Worm (Caenorhabditis elegans) whole organism, late embryonic: ENCODE measurements around the gene uroc-1.

Source experiments
- T23F11.4 ChIP-seq: fragments of 200-800 bp; sonication (Bioruptor generic); optimal IDR thresholded peaks from 2 replicates; lab custom pipeline; 2018; ENCODE audit warnings: mild to moderate bottlenecking, missing genetic modification characterization, missing compliant biosample characterization
- ahr-1 ChIP-seq: sonication (generic microtip); optimal IDR thresholded peaks from 2 replicates; lab custom pipeline; 2016; ENCODE audit warnings: missing genetic modification characterization, missing compliant biosample characterization
- ama-1 ChIP-seq: fragments of 150-350 bp; optimal IDR thresholded peaks from 2 replicates; lab custom pipeline; 2014
- ceh-14 ChIP-seq: sonication (generic microtip); optimal IDR thresholded peaks from 2 replicates; lab custom pipeline; 2016; ENCODE audit warnings: missing genotype, missing genetic modification characterization, missing compliant biosample characterization
- ceh-18 ChIP-seq: sonication (generic microtip); optimal IDR thresholded peaks from 2 replicates; lab custom pipeline; 2016; ENCODE audit warnings: missing genetic modification characterization, missing compliant biosample characterization
- ceh-2 ChIP-seq: sonication (generic microtip); optimal IDR thresholded peaks from 2 replicates; lab custom pipeline; 2016; ENCODE audit warnings: missing genotype, missing genetic modification characterization, missing compliant biosample characterization
- ceh-24 ChIP-seq: sonication (generic microtip); optimal IDR thresholded peaks from 2 replicates; lab custom pipeline; 2016; ENCODE audit warnings: mild to moderate bottlenecking, missing genetic modification characterization, missing compliant biosample characterization
- ceh-30 ChIP-seq: fragments of 150-350 bp; optimal IDR thresholded peaks from 2 replicates; lab custom pipeline; 2014; ENCODE audit warnings: missing biosample characterization, missing genetic modification characterization
- ceh-34 ChIP-seq: sonication (generic microtip); optimal IDR thresholded peaks from 2 replicates; lab custom pipeline; 2016; ENCODE audit warnings: mild to moderate bottlenecking, missing genetic modification characterization, missing compliant biosample characterization
- ceh-45 ChIP-seq: fragments of 200-800 bp; sonication (Bioruptor generic); IDR thresholded peaks from 2 replicates; pipeline ENCODE4 v1.3.6; 2022; ENCODE audit warnings: missing genetic modification reagents, missing genetic modification characterization, missing compliant biosample characterization
- ceh-6 ChIP-seq: fragments of 200-800 bp; sonication (Bioruptor generic); optimal IDR thresholded peaks from 2 replicates; lab custom pipeline; 2018; ENCODE audit warnings: mild to moderate bottlenecking, missing genetic modification characterization, missing compliant biosample characterization
- che-1 ChIP-seq: sonication (generic microtip); optimal IDR thresholded peaks from 2 replicates; lab custom pipeline; 2016; ENCODE audit warnings: mild to moderate bottlenecking, missing genetic modification characterization, missing compliant biosample characterization
- dmd-4 ChIP-seq: sonication (generic microtip); optimal IDR thresholded peaks from 2 replicates; lab custom pipeline; 2016; ENCODE audit warnings: borderline replicate concordance, missing genetic modification characterization, missing compliant biosample characterization
- elt-2 ChIP-seq: sonication (generic microtip); optimal IDR thresholded peaks from 2 replicates; lab custom pipeline; 2016; ENCODE audit warnings: missing genetic modification reagents, missing genetic modification characterization, missing compliant biosample characterization
- elt-4 ChIP-seq: sonication (generic microtip); optimal IDR thresholded peaks from 2 replicates; lab custom pipeline; 2016; ENCODE audit warnings: missing genetic modification characterization, missing compliant biosample characterization
- ets-4 ChIP-seq: sonication (generic microtip); optimal IDR thresholded peaks from 2 replicates; lab custom pipeline; 2016; ENCODE audit warnings: missing genetic modification characterization, missing compliant biosample characterization
- fax-1 ChIP-seq: sonication (generic microtip); optimal IDR thresholded peaks from 2 replicates; lab custom pipeline; 2016; ENCODE audit warnings: missing genotype, missing genetic modification characterization, missing compliant biosample characterization
- fkh-10 ChIP-seq: fragments of 150-350 bp; optimal IDR thresholded peaks from 2 replicates; lab custom pipeline; 2014; ENCODE audit warnings: missing biosample characterization, missing genetic modification reagents, missing genetic modification characterization
- fkh-6 ChIP-seq: sonication (generic microtip); optimal IDR thresholded peaks from 2 replicates; lab custom pipeline; 2016; ENCODE audit warnings: missing genetic modification characterization, missing compliant biosample characterization
- gmeb-2 ChIP-seq: sonication (generic microtip); optimal IDR thresholded peaks from 2 replicates; lab custom pipeline; 2016; ENCODE audit warnings: missing genetic modification characterization, inconsistent platforms, missing compliant biosample characterization
- hlh-13 ChIP-seq: fragments of 200-800 bp; sonication (Bioruptor generic); optimal IDR thresholded peaks from 2 replicates; lab custom pipeline; 2018; ENCODE audit warnings: mild to moderate bottlenecking, missing genetic modification characterization, missing compliant biosample characterization
- hlh-15 ChIP-seq: sonication (generic microtip); optimal IDR thresholded peaks from 2 replicates; lab custom pipeline; 2016; ENCODE audit warnings: missing genetic modification characterization, missing compliant biosample characterization
- madf-2 ChIP-seq: sonication (generic microtip); optimal IDR thresholded peaks from 2 replicates; lab custom pipeline; 2017; ENCODE audit warnings: missing genetic modification characterization, missing compliant biosample characterization
- mec-3 ChIP-seq: sonication (generic microtip); optimal IDR thresholded peaks from 2 replicates; lab custom pipeline; 2016; ENCODE audit warnings: borderline replicate concordance, missing genetic modification characterization, missing compliant biosample characterization
- nfya-1 ChIP-seq: sonication (generic microtip); optimal IDR thresholded peaks from 2 replicates; lab custom pipeline; 2017; ENCODE audit warnings: missing genetic modification characterization, mild to moderate bottlenecking, missing compliant biosample characterization, antibody characterized with exemption, moderate library complexity
- npax-4 ChIP-seq: sonication (generic microtip); optimal IDR thresholded peaks from 2 replicates; lab custom pipeline; 2016; ENCODE audit warnings: missing genetic modification characterization, missing compliant biosample characterization
- odd-2 ChIP-seq: sonication (generic microtip); optimal IDR thresholded peaks from 2 replicates; lab custom pipeline; 2017; ENCODE audit warnings: antibody characterized with exemption, mild to moderate bottlenecking, missing genetic modification characterization, missing compliant biosample characterization
- pag-3 ChIP-seq: sonication (generic microtip); optimal IDR thresholded peaks from 2 replicates; lab custom pipeline; 2016; ENCODE audit warnings: missing compliant biosample characterization, missing genetic modification characterization, borderline replicate concordance
- pat-9 ChIP-seq: fragments of 200-800 bp; sonication (Bioruptor generic); optimal IDR thresholded peaks from 2 replicates; lab custom pipeline; 2018; ENCODE audit warnings: mild to moderate bottlenecking, missing genetic modification characterization, moderate library complexity, missing compliant biosample characterization
- pax-1 ChIP-seq: fragments of 150-350 bp; optimal IDR thresholded peaks from 2 replicates; lab custom pipeline; 2014; ENCODE audit warnings: missing biosample characterization, missing genetic modification characterization
- pqm-1 ChIP-seq: sonication (generic microtip); optimal IDR thresholded peaks from 2 replicates; lab custom pipeline; 2016; ENCODE audit warnings: missing genetic modification characterization, missing compliant biosample characterization
- ref-2 ChIP-seq: sonication (generic microtip); optimal IDR thresholded peaks from 2 replicates; lab custom pipeline; 2016; ENCODE audit warnings: missing genetic modification characterization, missing compliant biosample characterization
- sox-2 ChIP-seq: fragments of 200-800 bp; sonication (Bioruptor generic); IDR thresholded peaks from 2 replicates; pipeline ENCODE4 v1.3.6; 2022; ENCODE audit warnings: missing genetic modification reagents, missing genetic modification characterization, missing compliant biosample characterization
- syd-9 ChIP-seq: sonication (generic microtip); optimal IDR thresholded peaks from 2 replicates; lab custom pipeline; 2016; ENCODE audit warnings: mild to moderate bottlenecking, missing genetic modification characterization, moderate library complexity, missing compliant biosample characterization
- tbx-7 ChIP-seq: sonication (generic microtip); optimal IDR thresholded peaks from 2 replicates; lab custom pipeline; 2016; ENCODE audit warnings: missing genotype, missing genetic modification characterization, missing compliant biosample characterization
- ttx-3 ChIP-seq: sonication (generic microtip); optimal IDR thresholded peaks from 2 replicates; lab custom pipeline; 2016; ENCODE audit warnings: missing genetic modification reagents, missing genetic modification characterization, missing compliant biosample characterization
- unc-42 ChIP-seq: sonication (generic microtip); optimal IDR thresholded peaks from 2 replicates; lab custom pipeline; 2016; ENCODE audit warnings: missing genotype, missing genetic modification characterization, missing compliant biosample characterization
- unc-55 ChIP-seq: sonication (generic microtip); optimal IDR thresholded peaks from 2 replicates; lab custom pipeline; 2017; ENCODE audit warnings: missing biosample characterization, missing genetic modification reagents, missing genetic modification characterization
- ztf-16 ChIP-seq: sonication (generic microtip); optimal IDR thresholded peaks from 2 replicates; lab custom pipeline; 2017; ENCODE audit warnings: missing genetic modification characterization, missing compliant biosample characterization

uroc-1 gene

DNA sequence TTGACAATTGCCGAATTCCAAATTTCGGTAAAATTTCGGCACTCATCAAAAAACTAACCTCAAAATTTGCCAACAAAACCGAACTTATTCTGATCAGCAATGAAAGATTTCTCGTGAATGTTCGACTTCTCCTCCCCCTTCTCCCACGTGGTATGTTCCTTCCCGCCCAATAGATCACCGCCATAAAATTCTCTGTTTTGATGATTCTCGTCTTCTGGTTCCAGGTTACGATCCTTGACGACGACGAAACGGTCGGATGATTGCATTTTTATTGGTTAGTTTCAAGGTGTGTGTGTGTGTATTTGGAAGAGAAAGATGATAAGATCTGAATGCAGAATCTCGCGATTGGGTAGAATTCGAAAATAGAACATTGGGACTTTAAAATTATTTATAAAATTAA, at the start of gene uroc-1:
Gene uroc-1, minus strand, starts transcription at position 101 of the 400 bp plus-strand sequence.
- TF ChIP-seq syd-9 (tag; lab: Kevin White, UChicago) (no peak), npax-4 (tag; lab: Kevin White, UChicago) (no peak), pqm-1 (tag; lab: Kevin White, UChicago) (no peak), ceh-24 (tag; lab: Kevin White, UChicago) (no peak), ceh-30 (tag; lab: Kevin White, UChicago) (no peak), T23F11.4 (GFP tag; lab: Kevin White, UChicago) (no peak), nfya-1 (tag; lab: Kevin White, UChicago) (no peak), pat-9 (tag; lab: Kevin White, UChicago) (no peak), elt-4 (no peak)

- TF ChIP-seq syd-9 (tag; lab: Kevin White, UChicago): no peak
- TF ChIP-seq odd-2 (tag; lab: Kevin White, UChicago): no peak
- no peak for TF ChIP-seq madf-2 (tag; lab: Kevin White, UChicago)
- no peak for TF ChIP-seq mec-3 (tag; lab: Kevin White, UChicago)
- no peak for TF ChIP-seq che-1 (tag; lab: Kevin White, UChicago)
- no peak for TF ChIP-seq ceh-2 (tag; lab: Kevin White, UChicago)
- TF ChIP-seq dmd-4: no peak
- no peak for TF ChIP-seq fkh-6 (tag; lab: Kevin White, UChicago)
- TF ChIP-seq pax-1: no peak
- no peak for TF ChIP-seq fax-1 (tag; lab: Kevin White, UChicago)
- no peak for TF ChIP-seq ceh-34 (tag; lab: Kevin White, UChicago)
- TF ChIP-seq ztf-16 (tag; lab: Kevin White, UChicago): no peak
- TF ChIP-seq fkh-10: no peak
- no peak for TF ChIP-seq sox-2 (GFP tag; lab: Robert Waterston, UW)
- no peak for TF ChIP-seq ceh-24 (tag; lab: Kevin White, UChicago)
- TF ChIP-seq ama-1 (lab: Kevin White, UChicago): no peak
- TF ChIP-seq pat-9 (tag; lab: Kevin White, UChicago): no peak
- no peak for TF ChIP-seq ceh-18 (tag; lab: Kevin White, UChicago)
- TF ChIP-seq ceh-6 (GFP tag; lab: Kevin White, UChicago): no peak
Observed at ce11 chrIV:16578449-16578848, 35.9 kb upstream of the uroc-1 start, which contains the start of gene Y51H4A.8. Y51H4A.8 (minus strand) TSS chrIV:16578549.

- TF ChIP-seq dmd-4: no peak
- no peak for TF ChIP-seq unc-42 (tag; lab: Kevin White, UChicago)
- TF ChIP-seq ahr-1: no peak
Observed at ce11 chrIV:16560971-16561370, 18.4 kb upstream of the uroc-1 start.

DNA sequence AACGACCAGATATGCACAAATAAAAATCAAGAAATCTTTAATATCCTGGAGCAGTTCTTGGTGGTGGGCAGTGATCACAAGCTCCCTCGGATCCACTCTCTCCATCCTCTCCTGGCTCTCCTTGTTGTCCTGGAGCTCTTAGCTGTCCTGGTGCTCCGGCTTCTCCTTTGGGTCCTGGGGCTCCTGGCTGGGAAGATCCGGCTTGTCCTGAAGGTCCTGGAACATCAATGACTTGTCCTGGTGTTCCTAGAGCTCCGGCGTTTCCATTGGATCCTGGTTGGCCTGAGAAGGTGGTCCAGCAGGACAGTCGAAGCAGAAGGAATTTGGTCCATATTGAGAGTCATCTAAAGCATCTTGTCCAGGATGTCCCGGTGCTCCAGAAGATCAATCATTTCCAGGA, 8.9 kb upstream of the uroc-1 start:
- TF ChIP-seq ceh-14 (no peak), ets-4 (tag; lab: Kevin White, UChicago) (no peak), ceh-2 (tag; lab: Kevin White, UChicago) (no peak), ceh-45 (no peak), odd-2 (tag; lab: Kevin White, UChicago) (no peak), ref-2 (tag; lab: Kevin White, UChicago) (no peak), madf-2 (tag; lab: Kevin White, UChicago) (no peak), elt-2 (tag; lab: Kevin White, UChicago) (no peak)

DNA sequence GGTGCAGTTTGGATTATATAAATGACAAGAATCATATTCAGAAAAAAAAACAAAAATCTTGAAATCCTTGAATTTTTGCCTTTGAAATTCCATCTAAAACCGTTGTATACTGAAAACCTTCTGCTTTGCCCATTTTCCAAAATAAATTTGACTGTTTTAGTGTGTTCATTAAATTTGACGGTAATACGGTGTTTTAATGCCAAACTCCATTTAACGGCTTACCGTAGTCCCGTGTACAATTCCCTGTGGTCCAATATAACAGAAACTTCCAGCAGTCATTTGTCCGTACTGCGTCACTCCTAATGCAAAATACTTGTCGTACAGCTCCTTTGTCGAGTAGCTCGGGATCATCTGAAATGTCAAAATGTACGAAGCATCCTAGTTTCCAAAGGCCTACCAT, 2.0 kb downstream of the uroc-1 start:
- no peak for TF ChIP-seq nfya-1 (tag; lab: Kevin White, UChicago)
- TF ChIP-seq dmd-4: no peak
- TF ChIP-seq fkh-6 (tag; lab: Kevin White, UChicago): no peak
- no peak for TF ChIP-seq ref-2 (tag; lab: Kevin White, UChicago)
- TF ChIP-seq hlh-15 (tag; lab: Kevin White, UChicago): no peak
- TF ChIP-seq unc-55 (GFP tag; lab: Kevin White, UChicago): no peak
- TF ChIP-seq gmeb-2 (tag; lab: Kevin White, UChicago): no peak
- TF ChIP-seq hlh-13: no peak
- TF ChIP-seq pag-3: no peak
- no peak for TF ChIP-seq ceh-45
- no peak for TF ChIP-seq ttx-3 (tag; lab: Kevin White, UChicago)
- no peak for TF ChIP-seq tbx-7 (tag; lab: Kevin White, UChicago)
- TF ChIP-seq npax-4 (tag; lab: Kevin White, UChicago): no peak
